Worm (Caenorhabditis elegans) whole organism, mixed stage, embryonic: Measurements from ENCODE around the gene F54B11.11.

Experiments used
- bed-3 ChIP-seq: fragments of 200-800 bp; sonication (Bioruptor generic); optimal IDR thresholded peaks from 3 replicates; lab custom pipeline; 2018; ENCODE audit warnings: mild to moderate bottlenecking, missing genetic modification characterization, moderate library complexity, missing compliant biosample characterization
- blmp-1 ChIP-seq: fragments of 150-350 bp; optimal IDR thresholded peaks from 2 replicates; lab custom pipeline; 2014; ENCODE audit warnings: missing biosample characterization, missing genetic modification characterization
- elt-1 ChIP-seq: sonication (generic microtip); optimal IDR thresholded peaks from 2 replicates; lab custom pipeline; 2017; ENCODE audit warnings: missing genetic modification characterization, mild to moderate bottlenecking, missing compliant biosample characterization, antibody characterized with exemption, moderate library complexity, borderline replicate concordance; ENCODE audit not compliant: insufficient read depth
- elt-3 ChIP-seq: fragments of 150-350 bp; optimal IDR thresholded peaks from 2 replicates; lab custom pipeline; 2014; ENCODE audit warnings: missing biosample characterization, missing genetic modification characterization
- ham-2 ChIP-seq: fragments of 200-800 bp; sonication (Bioruptor generic); optimal IDR thresholded peaks from 2 replicates; lab custom pipeline; 2018; ENCODE audit warnings: mild to moderate bottlenecking, missing genetic modification characterization, missing compliant biosample characterization
- hlh-1 ChIP-seq: fragments of 150-350 bp; optimal IDR thresholded peaks from 2 replicates; lab custom pipeline; 2014; ENCODE audit warnings: missing biosample characterization, missing genetic modification reagents, missing genetic modification characterization
- lin-13 ChIP-seq: fragments of 150-350 bp; optimal IDR thresholded peaks from 2 replicates; lab custom pipeline; 2014; ENCODE audit warnings: missing biosample characterization, missing genetic modification characterization
- lsy-2 ChIP-seq: fragments of 150-350 bp; optimal IDR thresholded peaks from 2 replicates; lab custom pipeline; 2014; ENCODE audit warnings: missing biosample characterization, missing genetic modification characterization
- nhr-76 ChIP-seq: sonication (generic microtip); optimal IDR thresholded peaks from 2 replicates; lab custom pipeline; 2017; ENCODE audit warnings: missing biosample characterization, missing genetic modification characterization
- pha-4 ChIP-seq: fragments of 150-350 bp; optimal IDR thresholded peaks from 2 replicates; lab custom pipeline; 2018; ENCODE audit warnings: missing biosample characterization, missing genetic modification reagents, missing genetic modification characterization
- snpc-4 ChIP-seq: fragments of 150-350 bp; optimal IDR thresholded peaks from 2 replicates; lab custom pipeline; 2014; ENCODE audit warnings: missing biosample characterization, missing genetic modification characterization
- sptf-1 ChIP-seq: sonication (generic microtip); optimal IDR thresholded peaks from 2 replicates; lab custom pipeline; 2017; ENCODE audit warnings: mild to moderate bottlenecking, missing genetic modification characterization, moderate library complexity, missing compliant biosample characterization
- tbx-8 ChIP-seq: fragments of 200-800 bp; sonication (Bioruptor generic); optimal IDR thresholded peaks from 2 replicates; lab custom pipeline; 2018; ENCODE audit warnings: mild to moderate bottlenecking, missing genetic modification characterization, moderate library complexity, missing compliant biosample characterization
- ztf-11 ChIP-seq: fragments of 150-350 bp; optimal IDR thresholded peaks from 2 replicates; lab custom pipeline; 2014; ENCODE audit warnings: missing biosample characterization, missing genetic modification characterization

ce11 chrX:13598021-13598499 is 19.5 kb downstream of the F54B11.11 start, which contains the start of gene bra-1:
- TF ChIP-seq sptf-1 (tag; lab: Kevin White, UChicago): peak; percentile 66
- TF ChIP-seq lin-13 (tag; lab: Kevin White, UChicago): peak; percentile 53
- TF ChIP-seq snpc-4 (tag; lab: Kevin White, UChicago): no peak
- peak; percentile 37 for TF ChIP-seq pha-4 (tag; lab: Kevin White, UChicago)
- TF ChIP-seq lsy-2 (tag; lab: Kevin White, UChicago): peak; percentile 57
- TF ChIP-seq blmp-1 (tag; lab: Kevin White, UChicago): no peak
- TF ChIP-seq tbx-8 (GFP tag; lab: Kevin White, UChicago): no peak
- TF ChIP-seq elt-3: no peak
- no peak for TF ChIP-seq nhr-76 (tag; lab: Kevin White, UChicago)
- no peak for TF ChIP-seq bed-3
- TF ChIP-seq hlh-1: peak; percentile 81
- TF ChIP-seq ztf-11 (tag; lab: Kevin White, UChicago): peak; percentile 67
- no peak for TF ChIP-seq ham-2
- TF ChIP-seq elt-1 (tag; lab: Kevin White, UChicago): no peak
